Worm (Caenorhabditis elegans): ENCODE measurements around the gene txdc-12.1.

DNA sequence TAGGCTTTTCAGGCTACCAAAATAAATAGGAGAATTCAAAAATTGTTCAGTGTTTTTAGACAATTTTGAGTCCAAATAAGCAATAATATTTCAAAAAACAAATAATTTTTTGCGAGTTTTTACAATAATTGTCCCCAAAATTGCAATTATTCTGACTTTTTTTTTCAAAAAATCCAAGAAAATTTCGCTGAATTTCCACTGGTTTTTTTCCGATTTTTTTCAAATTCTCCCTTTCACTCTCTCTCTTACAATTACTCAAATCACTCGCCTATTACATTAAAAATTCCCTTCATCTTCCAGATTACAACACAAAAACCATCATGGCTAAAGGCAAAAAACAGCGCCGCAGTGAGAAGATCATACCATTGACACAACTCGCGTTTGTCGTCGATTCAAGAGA is 48.9 kb downstream of the txdc-12.1 start, which contains the start of gene Y57A10A.31:
- TF ChIP-seq pat-9 (tag; optimal IDR thresholded peaks at IDR 0.05) (no peak), ets-4 (tag; optimal IDR thresholded peaks at IDR 0.05) (no peak), gmeb-2 (tag; optimal IDR thresholded peaks at IDR 0.05) (no peak), ceh-19 (GFP tag; optimal IDR thresholded peaks at IDR 0.05) (no peak), hlh-8 (tag; optimal IDR thresholded peaks at IDR 0.05) (no peak)

Data from whole organism, late embryonic.